Fruit fly (Drosophila melanogaster) whole organism, adult: Measurements from ENCODE around the gene Jon65Ai.

Experiments
- CG11617 ChIP-seq: fragments of 200-800 bp; sonication (Bioruptor generic); optimal IDR thresholded peaks from 2 replicates; lab custom pipeline; 2017; ENCODE audit warnings: mild to moderate bottlenecking, missing biosample characterization, missing genetic modification reagents, missing genetic modification characterization
- CG14711 ChIP-seq: fragments of 200-800 bp; sonication (Bioruptor generic); optimal IDR thresholded peaks from 2 replicates; lab custom pipeline; 2018; ENCODE audit warnings: missing biosample characterization, mild to moderate bottlenecking, missing genetic modification characterization, moderate library complexity
- CG1620 ChIP-seq: fragments of 200-800 bp; sonication (Bioruptor generic); optimal IDR thresholded peaks from 2 replicates; lab custom pipeline; 2016; ENCODE audit warnings: missing biosample characterization, missing genetic modification characterization
- CG33017 ChIP-seq: fragments of 200-800 bp; sonication (Bioruptor generic); optimal IDR thresholded peaks from 2 replicates; lab custom pipeline; 2018; ENCODE audit warnings: missing biosample characterization, mild to moderate bottlenecking, missing genetic modification characterization, moderate library complexity
- CG5204 ChIP-seq: fragments of 200-800 bp; sonication (Bioruptor generic); optimal IDR thresholded peaks from 2 replicates; lab custom pipeline; 2016; ENCODE audit warnings: missing biosample characterization, missing genetic modification characterization
- CG7045 ChIP-seq: fragments of 200-800 bp; sonication (Bioruptor generic); optimal IDR thresholded peaks from 2 replicates; lab custom pipeline; 2017; ENCODE audit warnings: missing biosample characterization, mild to moderate bottlenecking, missing genetic modification characterization
- CG7101 ChIP-seq: fragments of 200-800 bp; sonication (Bioruptor generic); optimal IDR thresholded peaks from 2 replicates; lab custom pipeline; 2018; ENCODE audit warnings: missing biosample characterization, mild to moderate bottlenecking, missing genetic modification characterization, moderate library complexity
- Clk ChIP-seq: fragments of 200-800 bp; sonication (Bioruptor generic); optimal IDR thresholded peaks from 2 replicates; lab custom pipeline; 2017; ENCODE audit warnings: missing biosample characterization, missing genetic modification characterization
- Crg-1 ChIP-seq: fragments of 200-800 bp; sonication (Bioruptor generic); optimal IDR thresholded peaks from 2 replicates; lab custom pipeline; 2016; ENCODE audit warnings: missing biosample characterization, missing genetic modification characterization
- Hr96 ChIP-seq: fragments of 200-800 bp; sonication (Bioruptor generic); optimal IDR thresholded peaks from 2 replicates; lab custom pipeline; 2016; ENCODE audit warnings: missing biosample characterization, missing genetic modification characterization
- Mnt ChIP-seq: fragments of 200-800 bp; sonication (Bioruptor generic); optimal IDR thresholded peaks from 2 replicates; lab custom pipeline; 2016; ENCODE audit warnings: missing biosample characterization, mild to moderate bottlenecking, missing genetic modification characterization
- bab1 ChIP-seq: fragments of 200-800 bp; sonication (Bioruptor generic); optimal IDR thresholded peaks from 3 replicates; lab custom pipeline; 2019; ENCODE audit warnings: missing biosample characterization, mild to moderate bottlenecking, missing genetic modification characterization, moderate library complexity
- cic ChIP-seq: fragments of 200-800 bp; sonication (Bioruptor generic); optimal IDR thresholded peaks from 2 replicates; lab custom pipeline; 2017; ENCODE audit warnings: missing biosample characterization, mild to moderate bottlenecking, missing genetic modification characterization, moderate library complexity
- cnc ChIP-seq, 2 experiments: fragments of >200 bp; optimal IDR thresholded peaks; 2 replicates each; lab custom pipeline; 2017
- kay ChIP-seq: fragments of 200-800 bp; sonication (Bioruptor generic); peaks from one replicate; lab custom pipeline; 2016; ENCODE audit warnings: missing biosample characterization, missing genetic modification characterization, borderline replicate concordance
- ovo ChIP-seq: fragments of 200-800 bp; sonication (Bioruptor generic); optimal IDR thresholded peaks from 2 replicates; lab custom pipeline; 2016; ENCODE audit warnings: missing biosample characterization, missing genetic modification characterization
- pad ChIP-seq: fragments of 200-800 bp; sonication (Bioruptor generic); optimal IDR thresholded peaks from 3 replicates; lab custom pipeline; 2017; ENCODE audit warnings: missing biosample characterization, missing genetic modification characterization, mild to moderate bottlenecking, moderate library complexity, missing genetic modification reagents
- tj ChIP-seq: fragments of 200-800 bp; sonication (Bioruptor generic); optimal IDR thresholded peaks from 3 replicates; lab custom pipeline; 2017; ENCODE audit warnings: missing biosample characterization, mild to moderate bottlenecking, missing genetic modification characterization, moderate library complexity
- toe ChIP-seq: fragments of 200-800 bp; sonication (Bioruptor generic); optimal IDR thresholded peaks from 2 replicates; lab custom pipeline; 2016; ENCODE audit warnings: missing biosample characterization, missing genetic modification characterization

The Jon65Ai gene

dm6 chr3L:6052021-6052420, 2.2 kb downstream of the Jon65Ai start, which contains the start of gene Jon65Aii:
Jon65Aii (plus strand) TSS chr3L:6052321.
- TF ChIP-seq CG7101 (tag; lab: Kevin White, UChicago) = no peak
- no peak for TF ChIP-seq Hr96 (GFP tag; lab: Kevin White, UChicago)
- no peak for TF ChIP-seq Mnt (GFP tag; lab: Kevin White, UChicago)
- no peak for TF ChIP-seq cic
- no peak for TF ChIP-seq CG1620 (GFP tag; lab: Kevin White, UChicago)
- TF ChIP-seq bab1 (GFP tag; lab: Kevin White, UChicago) = no peak
- TF ChIP-seq cnc (optimal IDR thresholded peaks at IDR 0.05; lab: Kevin White, UChicago) = no peak
- peak; percentile 8 for TF ChIP-seq kay (GFP tag; lab: Kevin White, UChicago)
- TF ChIP-seq Clk (GFP tag; lab: Kevin White, UChicago) = no peak

- TF ChIP-seq CG5204 = no peak
- TF ChIP-seq cic = peak; percentile 57
These were observed 3.9 kb downstream of the Jon65Ai start, which contains the start of gene Jon65Aiii for dm6 chr3L:6050230-6050807. Jon65Aiii (plus strand) TSS chr3L:6050757.

dm6 chr3L:6038720-6039205, 15.5 kb downstream of the Jon65Ai start, which contains the start of gene Jon65Aiv:
Jon65Aiv (plus strand) TSS chr3L:6039155.
- TF ChIP-seq cic = peak; percentile 15
- no peak for TF ChIP-seq Mnt (GFP tag; lab: Kevin White, UChicago)
- TF ChIP-seq cnc (optimal IDR thresholded peaks at IDR 0.05; lab: Kevin White, UChicago) = no peak
- TF ChIP-seq tj (GFP tag; lab: Kevin White, UChicago) = no peak

- TF ChIP-seq CG11617 (GFP tag; lab: Kevin White, UChicago) = no peak
- no peak for TF ChIP-seq CG7045 (GFP tag; lab: Kevin White, UChicago)
- TF ChIP-seq cic = no peak
- no peak for TF ChIP-seq Crg-1 (GFP tag; lab: Kevin White, UChicago)
- TF ChIP-seq CG14711 = no peak
These were observed 17.4 kb downstream of the Jon65Ai start, which contains the start of gene CG6462 for dm6 chr3L:6036811-6037210. CG6462 (plus strand) TSS chr3L:6037111.

dm6 chr3L:6036141-6036540, 18.1 kb downstream of the Jon65Ai start:
- TF ChIP-seq Hr96 (GFP tag; lab: Kevin White, UChicago) (peak; percentile 21), cic (peak; percentile 26), kay (GFP tag; lab: Kevin White, UChicago) (peak; percentile 75), CG5204 (no peak), toe (GFP tag; lab: Kevin White, UChicago) (no peak)

dm6 chr3L:6034916-6035315, 19.3 kb downstream of the Jon65Ai start, which contains the start of gene yip7:
yip7 (plus strand) TSS chr3L:6035216.
- TF ChIP-seq bab1 (GFP tag; lab: Kevin White, UChicago) = no peak
- no peak for TF ChIP-seq kay (GFP tag; lab: Kevin White, UChicago)
- TF ChIP-seq ovo (GFP tag; lab: Kevin White, UChicago) = no peak
- TF ChIP-seq Hr96 (GFP tag; lab: Kevin White, UChicago) = no peak
- no peak for TF ChIP-seq CG7101 (tag; lab: Kevin White, UChicago)
- TF ChIP-seq CG1620 (GFP tag; lab: Kevin White, UChicago) = no peak
- no peak for TF ChIP-seq CG33017 (tag; lab: Kevin White, UChicago)
- TF ChIP-seq Mnt (GFP tag; lab: Kevin White, UChicago) = no peak
- TF ChIP-seq cnc (optimal IDR thresholded peaks at IDR 0.05; lab: Kevin White, UChicago) = no peak
- no peak for TF ChIP-seq cic
- TF ChIP-seq CG7045 (GFP tag; lab: Kevin White, UChicago) = no peak
- no peak for TF ChIP-seq Clk (GFP tag; lab: Kevin White, UChicago)
- TF ChIP-seq tj (GFP tag; lab: Kevin White, UChicago) = no peak
- no peak for TF ChIP-seq CG5204
- no peak for TF ChIP-seq pad

- TF ChIP-seq CG33017 (tag; lab: Kevin White, UChicago) = no peak
- TF ChIP-seq Mnt (GFP tag; lab: Kevin White, UChicago) = no peak
- TF ChIP-seq Hr96 (GFP tag; lab: Kevin White, UChicago) = no peak
These were observed 19.7 kb downstream of the Jon65Ai start, which contains the start of gene CG10477 for dm6 chr3L:6034511-6034910. CG10477 (minus strand) TSS chr3L:6034611.

- TF ChIP-seq cnc (optimal IDR thresholded peaks at IDR 0.05; lab: Kevin White, UChicago) (no peak), ovo (GFP tag; lab: Kevin White, UChicago) (no peak), bab1 (GFP tag; lab: Kevin White, UChicago) (no peak), CG5204 (no peak), kay (GFP tag; lab: Kevin White, UChicago) (peak; percentile 25), Clk (GFP tag; lab: Kevin White, UChicago) (no peak)
These were observed 21.2 kb downstream of the Jon65Ai start for dm6 chr3L:6033008-6033407.
